Worm (Caenorhabditis elegans): ENCODE data around the gene T08H10.3.

- no peak for TF ChIP-seq ztf-16 (tag; optimal IDR thresholded peaks at IDR 0.05)
- TF ChIP-seq F13H6.1 (tag; optimal IDR thresholded peaks at IDR 0.05), result no peak
- no peak for TF ChIP-seq pqm-1 (tag; optimal IDR thresholded peaks at IDR 0.05)
- TF ChIP-seq ceh-31 (tag; optimal IDR thresholded peaks at IDR 0.05), result no peak
- no peak for TF ChIP-seq syd-9 (tag; optimal IDR thresholded peaks at IDR 0.05)
- no peak for TF ChIP-seq nhr-232 (tag; optimal IDR thresholded peaks at IDR 0.05)
- no peak for TF ChIP-seq pag-3 (tag; optimal IDR thresholded peaks at IDR 0.05; ENCODE audit: borderline replicate concordance)
- TF ChIP-seq mec-3 (tag; optimal IDR thresholded peaks at IDR 0.05; ENCODE audit: borderline replicate concordance), result no peak
- no peak for TF ChIP-seq pha-4 (tag; optimal IDR thresholded peaks at IDR 0.05)
- TF ChIP-seq ceh-9 (tag; optimal IDR thresholded peaks at IDR 0.05), result no peak
- no peak for TF ChIP-seq ama-1 (optimal IDR thresholded peaks at IDR 0.05)
- TF ChIP-seq fax-1 (tag; optimal IDR thresholded peaks at IDR 0.05), result no peak
- no peak for TF ChIP-seq nhr-11 (tag; optimal IDR thresholded peaks at IDR 0.05)
Observed at ce11 chrV:4450523-4451089, 20.6 kb upstream of the T08H10.3 start, which contains the start of gene rft-2.

Data from whole organism, late embryonic.